Worm (Caenorhabditis elegans) whole organism, L2 larva: ENCODE data around the gene nspc-18.
"Not testable (repeated sequence)": the region's sequence is repeated elsewhere in the genome, so short reads cannot be mapped to it uniquely, and the experiment has no call there.

ENCODE experiments used
- F13H6.1 ChIP-seq: sonication (generic microtip); optimal IDR thresholded peaks from 2 replicates; lab custom pipeline; 2016; ENCODE audit warnings: missing genetic modification characterization, missing compliant biosample characterization
- alr-1 ChIP-seq: fragments of 150-350 bp; optimal IDR thresholded peaks from 2 replicates; lab custom pipeline; 2014; ENCODE audit warnings: missing biosample characterization, missing genetic modification characterization
- aly-2 ChIP-seq: fragments of 150-350 bp; optimal IDR thresholded peaks from 2 replicates; lab custom pipeline; 2014; ENCODE audit warnings: missing biosample characterization, missing genetic modification characterization
- ama-1 ChIP-seq: fragments of 150-350 bp; optimal IDR thresholded peaks from 2 replicates; lab custom pipeline; 2018; ENCODE audit warnings: inconsistent platforms
- ceh-16 ChIP-seq: fragments of 150-350 bp; optimal IDR thresholded peaks from 2 replicates; lab custom pipeline; 2014; ENCODE audit warnings: missing biosample characterization, missing genetic modification characterization
- ceh-82 ChIP-seq: fragments of 150-350 bp; optimal IDR thresholded peaks from 2 replicates; lab custom pipeline; 2014; ENCODE audit warnings: missing biosample characterization, missing genetic modification characterization
- crh-2 ChIP-seq: sonication (generic microtip); optimal IDR thresholded peaks from 2 replicates; lab custom pipeline; 2017; ENCODE audit warnings: missing biosample characterization, missing genetic modification characterization
- egl-27 ChIP-seq: sonication (generic microtip); optimal IDR thresholded peaks from 3 replicates; lab custom pipeline; 2017; ENCODE audit warnings: missing biosample characterization, missing genetic modification reagents, missing genetic modification characterization
- elt-1 ChIP-seq: fragments of 150-350 bp; optimal IDR thresholded peaks from 2 replicates; lab custom pipeline; 2014; ENCODE audit warnings: missing biosample characterization, missing genetic modification characterization
- elt-3 ChIP-seq: sonication (generic microtip); optimal IDR thresholded peaks from 2 replicates; lab custom pipeline; 2017; ENCODE audit warnings: missing biosample characterization, missing genetic modification characterization
- fos-1 ChIP-seq: fragments of 150-350 bp; optimal IDR thresholded peaks from 2 replicates; lab custom pipeline; 2014; ENCODE audit warnings: missing biosample characterization, missing genetic modification characterization
- gmeb-1 ChIP-seq: fragments of 150-350 bp; optimal IDR thresholded peaks from 2 replicates; lab custom pipeline; 2014; ENCODE audit warnings: missing biosample characterization, missing genetic modification characterization
- lin-11 ChIP-seq: fragments of 150-350 bp; sonication (generic microtip); optimal IDR thresholded peaks from 2 replicates; lab custom pipeline; 2014; ENCODE audit warnings: missing biosample characterization, missing genetic modification characterization, inconsistent platforms, mixed read lengths
- lin-39 ChIP-seq: fragments of 150-350 bp; optimal IDR thresholded peaks from 2 replicates; lab custom pipeline; 2014; ENCODE audit warnings: missing biosample characterization, missing genetic modification reagents, missing genetic modification characterization
- lsy-2 ChIP-seq, 2 experiments: fragments of 150-350 bp in 1 of 2; sonication (generic microtip) in 1 of 2; optimal IDR thresholded peaks; 2 replicates each; lab custom pipeline; 2014 to 2017; ENCODE audit warnings: missing biosample characterization in 2 of 2, missing genetic modification characterization in 2 of 2
- mbf-1 ChIP-seq: sonication (generic microtip); optimal IDR thresholded peaks from 2 replicates; lab custom pipeline; 2017; ENCODE audit warnings: missing biosample characterization, missing genetic modification characterization
- mdl-1 ChIP-seq, 2 experiments: fragments of 150-350 bp in 1 of 2; sonication (generic microtip) in 1 of 2; optimal IDR thresholded peaks; 2 replicates each; lab custom pipeline; 2017; ENCODE audit warnings: missing biosample characterization in 2 of 2, missing genetic modification characterization in 2 of 2
- nhr-10 ChIP-seq: sonication (generic microtip); optimal IDR thresholded peaks from 2 replicates; lab custom pipeline; 2017; ENCODE audit warnings: missing biosample characterization, missing genetic modification characterization
- nhr-12 ChIP-seq: fragments of 150-350 bp; optimal IDR thresholded peaks from 2 replicates; lab custom pipeline; 2014; ENCODE audit warnings: missing biosample characterization, missing genetic modification characterization
- nhr-129 ChIP-seq: fragments of 150-350 bp; optimal IDR thresholded peaks from 2 replicates; lab custom pipeline; 2014; ENCODE audit warnings: missing biosample characterization, missing genetic modification characterization
- nhr-23 ChIP-seq: fragments of 150-350 bp; optimal IDR thresholded peaks from 2 replicates; lab custom pipeline; 2014; ENCODE audit warnings: missing biosample characterization, missing genetic modification reagents, missing genetic modification characterization
- nhr-237 ChIP-seq: fragments of 150-350 bp; optimal IDR thresholded peaks from 2 replicates; lab custom pipeline; 2014; ENCODE audit warnings: missing biosample characterization, missing genetic modification characterization
- nhr-25 ChIP-seq: fragments of 150-350 bp; sonication (generic microtip); optimal IDR thresholded peaks from 3 replicates; lab custom pipeline; 2014; ENCODE audit warnings: missing biosample characterization, missing genetic modification characterization
- nhr-77 ChIP-seq: fragments of 150-350 bp; optimal IDR thresholded peaks from 2 replicates; lab custom pipeline; 2014; ENCODE audit warnings: missing biosample characterization, missing genetic modification characterization
- peb-1 ChIP-seq: fragments of 150-350 bp; optimal IDR thresholded peaks from 2 replicates; lab custom pipeline; 2014; ENCODE audit warnings: missing biosample characterization, missing genetic modification characterization
- sem-4 ChIP-seq: fragments of 150-350 bp; optimal IDR thresholded peaks from 2 replicates; lab custom pipeline; 2014; ENCODE audit warnings: missing biosample characterization, missing genetic modification reagents, missing genetic modification characterization
- sma-3 ChIP-seq: sonication (generic microtip); optimal IDR thresholded peaks from 2 replicates; lab custom pipeline; 2016; ENCODE audit warnings: missing genetic modification reagents, missing genetic modification characterization, missing compliant biosample characterization
- sma-9 ChIP-seq, 2 experiments: fragments of 150-350 bp in 1 of 2; sonication (generic microtip) in 1 of 2; optimal IDR thresholded peaks; 2 replicates each; lab custom pipeline; 2014 to 2016; ENCODE audit warnings: missing genetic modification characterization in 2 of 2, mild to moderate bottlenecking in 1 of 2, missing biosample characterization in 1 of 2, missing compliant biosample characterization in 1 of 2, missing genetic modification reagents in 1 of 2, moderate library complexity in 1 of 2
- snpc-4 ChIP-seq: fragments of 150-350 bp; optimal IDR thresholded peaks from 2 replicates; lab custom pipeline; 2014; ENCODE audit warnings: missing biosample characterization, missing genetic modification characterization
- unc-62 ChIP-seq: fragments of 150-350 bp; optimal IDR thresholded peaks from 2 replicates; lab custom pipeline; 2014; ENCODE audit warnings: missing biosample characterization, missing genetic modification reagents, missing genetic modification characterization
- zag-1 ChIP-seq: fragments of 150-350 bp; optimal IDR thresholded peaks from 2 replicates; lab custom pipeline; 2014; ENCODE audit warnings: missing biosample characterization, missing genetic modification characterization
- ztf-1 ChIP-seq: fragments of 200-800 bp; sonication (Bioruptor generic); conservative IDR thresholded peaks from 2 replicates; pipeline ENCODE4 v1.3.6; 2022; ENCODE audit warnings: missing genetic modification characterization, missing compliant biosample characterization
- ztf-11 ChIP-seq: sonication (generic microtip); optimal IDR thresholded peaks from 2 replicates; lab custom pipeline; 2017; ENCODE audit warnings: missing biosample characterization, missing genetic modification characterization
- ztf-4 ChIP-seq: fragments of 150-350 bp; optimal IDR thresholded peaks from 2 replicates; lab custom pipeline; 2014; ENCODE audit warnings: missing biosample characterization, missing genetic modification characterization

nspc-18 gene

DNA sequence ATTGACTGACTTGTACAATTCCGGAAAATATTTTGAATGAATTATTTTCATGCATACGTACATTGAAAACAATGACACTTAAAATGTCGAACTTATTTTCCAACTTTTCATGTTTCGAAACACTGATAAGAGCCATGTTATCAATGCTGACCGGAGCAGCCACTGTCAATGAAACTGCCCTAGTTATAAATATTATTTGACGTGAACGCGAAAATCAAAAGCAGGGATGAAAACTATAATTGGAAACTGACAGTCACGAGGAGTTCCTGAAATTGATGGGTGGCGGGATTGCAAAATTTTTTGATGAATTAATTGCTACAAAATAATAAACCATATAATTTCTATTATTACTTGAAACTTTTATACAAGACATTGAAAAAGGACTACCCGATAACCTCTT is 12.0 kb upstream of the nspc-18 start:
- TF ChIP-seq fos-1 (tag; lab: Kevin White, UChicago) (peak; percentile 51), sma-9 (GFP tag; optimal IDR thresholded peaks at IDR 0.05; lab: Kevin White, UChicago) (peak; percentile 5), sma-9 (tag; optimal IDR thresholded peaks at IDR 0.05; lab: Kevin White, UChicago) (no peak), gmeb-1 (tag; lab: Kevin White, UChicago) (peak; percentile 31), crh-2 (tag; lab: Kevin White, UChicago) (no peak), nhr-77 (tag; lab: Kevin White, UChicago) (no peak)

DNA sequence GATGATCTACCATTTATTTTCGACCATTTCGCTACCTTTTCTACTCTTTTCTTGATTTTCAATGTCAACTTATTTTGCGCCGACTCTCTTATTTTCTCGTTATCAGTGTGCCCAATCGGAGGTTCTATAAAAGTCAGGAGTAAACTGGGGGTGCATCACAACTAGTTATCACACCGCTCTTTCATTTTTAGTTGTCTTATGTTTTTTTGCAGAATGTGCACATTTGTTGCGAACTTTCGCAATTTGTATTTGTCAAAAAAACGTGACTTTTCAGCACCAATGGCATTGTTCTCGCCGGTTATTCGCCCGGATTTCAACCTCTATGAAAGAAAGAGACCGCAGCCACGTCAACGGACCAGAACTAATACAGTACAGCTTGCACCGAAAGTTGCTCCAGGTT is 10.2 kb upstream of the nspc-18 start:
- TF ChIP-seq fos-1 (tag; lab: Kevin White, UChicago) (peak; percentile 29), gmeb-1 (tag; lab: Kevin White, UChicago) (no peak)
- TF ChIP-seq, all 48 proteins: peak for 1

DNA sequence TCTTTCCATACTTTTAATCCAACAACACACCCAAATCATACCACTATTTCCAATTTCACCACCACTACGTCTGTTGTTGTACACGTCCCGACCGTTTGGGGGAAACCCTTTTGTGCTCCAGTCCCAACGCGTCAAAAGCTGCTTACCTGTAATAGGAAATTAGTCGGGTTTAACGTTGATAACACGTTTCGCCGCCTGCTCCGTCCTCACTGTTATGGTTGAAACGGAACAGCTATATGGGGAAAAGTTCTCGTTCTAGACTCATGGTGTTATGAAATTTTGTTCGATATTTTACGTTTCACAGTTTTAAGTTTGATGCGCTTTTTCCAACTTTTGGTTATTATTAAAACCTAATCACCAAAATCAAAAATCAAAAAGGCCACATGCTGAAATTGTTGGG is 8.5 kb upstream of the nspc-18 start:
- no peak for TF ChIP-seq nhr-77 (tag; lab: Kevin White, UChicago)

ce11 chrX:14534596-14534995 is 7.1 kb upstream of the nspc-18 start:
- TF ChIP-seq elt-1 (no peak), sem-4 (no peak), ama-1 (lab: Kevin White, UChicago) (no peak), aly-2 (tag; lab: Kevin White, UChicago) (no peak), egl-27 (tag; lab: Kevin White, UChicago) (no peak), sma-9 (GFP tag; optimal IDR thresholded peaks at IDR 0.05; lab: Kevin White, UChicago) (peak; percentile 29), sma-9 (tag; optimal IDR thresholded peaks at IDR 0.05; lab: Kevin White, UChicago) (no peak), fos-1 (tag; lab: Kevin White, UChicago) (no peak)
- TF ChIP-seq, all 48 proteins: peak for 1

ce11 chrX:14534117-14534516 is 6.7 kb upstream of the nspc-18 start, which contains the start of gene T24C2.5:
Gene T24C2.5 (plus strand): TSS chrX:14534417.
- TF ChIP-seq ceh-16 (tag; lab: Kevin White, UChicago) (no peak), nhr-10 (no peak), mbf-1 (tag; lab: Kevin White, UChicago) (no peak), lin-11 (no peak), nhr-12 (tag; lab: Kevin White, UChicago) (no peak), peb-1 (tag; lab: Kevin White, UChicago) (no peak), sem-4 (no peak), nhr-23 (no peak)
- TF ChIP-seq, all 48 proteins: peak for 0

- TF ChIP-seq ztf-11: no peak
- TF ChIP-seq mdl-1 (tag; optimal IDR thresholded peaks at IDR 0.05; lab: Kevin White, UChicago): no peak
- no peak for TF ChIP-seq lsy-2 (tag; optimal IDR thresholded peaks at IDR 0.05; lab: Kevin White, UChicago)
Observed at ce11 chrX:14530107-14530506, 2.6 kb upstream of the nspc-18 start, which contains the start of gene nspc-20. Gene nspc-20 (minus strand): TSS chrX:14530207.

DNA sequence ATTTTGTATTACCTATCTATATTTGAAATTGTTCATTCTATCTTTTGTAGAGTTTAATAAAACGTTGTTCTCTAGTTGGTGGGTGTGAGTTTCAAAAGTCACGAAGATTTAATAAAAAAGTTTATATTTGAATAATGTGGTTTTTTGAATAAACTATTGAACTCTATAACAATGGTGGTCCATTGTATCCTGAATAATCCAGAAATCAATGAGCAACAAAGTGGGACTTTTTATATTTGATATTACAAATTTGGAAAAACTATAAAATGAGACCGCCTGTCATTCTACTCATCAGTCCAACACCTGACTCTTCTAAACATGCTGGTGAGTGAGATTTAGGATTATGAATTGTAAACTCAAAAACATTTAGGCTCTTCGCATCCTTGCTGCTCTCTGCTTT is 940 bp upstream of the nspc-18 start, which contains the start of gene nspc-19:
TSS of gene nspc-19 (plus strand) at position 301 of the 400 bp plus-strand sequence.
- not testable (repeated sequence) for TF ChIP-seq ama-1 (lab: Kevin White, UChicago); elt-3 (tag; lab: Kevin White, UChicago); mbf-1 (tag; lab: Kevin White, UChicago)

- TF ChIP-seq ztf-1 (no peak), nhr-25 (tag; lab: Kevin White, UChicago) (peak; percentile 99), ama-1 (lab: Kevin White, UChicago) (peak; percentile 69), fos-1 (tag; lab: Kevin White, UChicago) (peak; percentile 99), ceh-16 (tag; lab: Kevin White, UChicago) (peak; percentile 97), zag-1 (tag; lab: Kevin White, UChicago) (peak; percentile 99), mbf-1 (tag; lab: Kevin White, UChicago) (peak; percentile 79), peb-1 (tag; lab: Kevin White, UChicago) (no peak), nhr-129 (tag; lab: Kevin White, UChicago) (peak; percentile 100), sma-3 (GFP tag; lab: Kevin White, UChicago) (peak; percentile 99), nhr-237 (tag; lab: Kevin White, UChicago) (peak; percentile 98), ceh-82 (tag; lab: Kevin White, UChicago) (peak; percentile 100), unc-62 (GFP tag; lab: Kevin White, UChicago) (peak; percentile 99), sem-4 (peak; percentile 99), F13H6.1 (tag; lab: Kevin White, UChicago) (peak; percentile 99), alr-1 (tag; lab: Kevin White, UChicago) (no peak), ztf-4 (tag; lab: Kevin White, UChicago) (peak; percentile 99), aly-2 (tag; lab: Kevin White, UChicago) (peak; percentile 97), lin-39 (peak; percentile 97), egl-27 (tag; lab: Kevin White, UChicago) (peak; percentile 98), snpc-4 (tag; lab: Kevin White, UChicago) (peak; percentile 92), nhr-12 (tag; lab: Kevin White, UChicago) (peak; percentile 80), elt-3 (tag; lab: Kevin White, UChicago) (peak; percentile 91)
Observed at ce11 chrX:14525325-14526305, 1.8 kb downstream of the nspc-18 start.
